Fruit fly (Drosophila melanogaster): ENCODE results near the gene Cpr76Ba.

The Cpr76Ba gene

dm6 chr3L:19496600-19496999 lies 21.5 kb downstream of the Cpr76Ba start (continued):
- TF ChIP-seq Lim3 (GFP tag; IDR thresholded peaks at IDR 0.05): no peak
- no peak for TF ChIP-seq inv (GFP tag; IDR thresholded peaks at IDR 0.05; ENCODE audit: partially characterized antibody)
- no peak for TF ChIP-seq Ada2b (GFP tag; IDR thresholded peaks at IDR 0.05)
- no peak for TF ChIP-seq crp (GFP tag; optimal IDR thresholded peaks at IDR 0.05)
- peak; percentile 27; the same call in 1 of the 2 replicates for TF ChIP-seq CG32532 (GFP tag; IDR thresholded peaks at IDR 0.05)
- no peak for TF ChIP-seq gcm2 (GFP tag; optimal IDR thresholded peaks at IDR 0.05)
- TF ChIP-seq CG13123 (GFP tag; optimal IDR thresholded peaks at IDR 0.05): no peak
- TF ChIP-seq CG13894 (tag; optimal IDR thresholded peaks at IDR 0.05): peak; percentile 54
- TF ChIP-seq E2f1 (GFP tag; IDR thresholded peaks at IDR 0.05): no peak
- peak; percentile 8 for TF ChIP-seq Hmr (GFP tag; optimal IDR thresholded peaks at IDR 0.05)
- no peak for TF ChIP-seq klu (GFP tag; IDR thresholded peaks at IDR 0.05)
- TF ChIP-seq tin (GFP tag; optimal IDR thresholded peaks at IDR 0.05): no peak
- no peak for TF ChIP-seq CG15073 (GFP tag; optimal IDR thresholded peaks at IDR 0.05)
- TF ChIP-seq ro (GFP tag; IDR thresholded peaks at IDR 0.05): no peak
- no peak for TF ChIP-seq en (GFP tag; optimal IDR thresholded peaks at IDR 0.05)
- TF ChIP-seq Deaf1 (tag; optimal IDR thresholded peaks at IDR 0.05): peak; percentile 52
- TF ChIP-seq CG33557 (GFP tag; optimal IDR thresholded peaks at IDR 0.05): no peak
- no peak for TF ChIP-seq CG10321 (GFP tag; IDR thresholded peaks at IDR 0.05)
- TF ChIP-seq CG10543 (GFP tag; optimal IDR thresholded peaks at IDR 0.05): peak; percentile 3
- TF ChIP-seq Dip3 (GFP tag; optimal IDR thresholded peaks at IDR 0.05): no peak
- no peak for TF ChIP-seq CG3163 (GFP tag; optimal IDR thresholded peaks at IDR 0.05)
- TF ChIP-seq mam (GFP tag; optimal IDR thresholded peaks at IDR 0.05): no peak
- no peak for TF ChIP-seq nerfin-2 (GFP tag; IDR thresholded peaks at IDR 0.05; ENCODE audit: partially characterized antibody)
- TF ChIP-seq CG5180 (GFP tag; optimal IDR thresholded peaks at IDR 0.05): no peak
- TF ChIP-seq Gug (GFP tag; IDR thresholded peaks at IDR 0.05): no peak
- TF ChIP-seq CG11093 (GFP tag; IDR thresholded peaks at IDR 0.05): no peak
- no peak for TF ChIP-seq pb (GFP tag; optimal IDR thresholded peaks at IDR 0.05)
- TF ChIP-seq CG8944 (GFP tag; optimal IDR thresholded peaks at IDR 0.05): no peak
- TF ChIP-seq CG17568 (GFP tag; optimal IDR thresholded peaks at IDR 0.05): no peak
- no peak for TF ChIP-seq ara (GFP tag; IDR thresholded peaks at IDR 0.05)
- TF ChIP-seq peb (GFP tag; IDR thresholded peaks at IDR 0.05): no peak
- TF ChIP-seq Fer1 (GFP tag; optimal IDR thresholded peaks at IDR 0.05): no peak
- TF ChIP-seq pum (GFP tag; optimal IDR thresholded peaks at IDR 0.05): no peak
- no peak for TF ChIP-seq lov (optimal IDR thresholded peaks at IDR 0.05)
- TF ChIP-seq lov (GFP tag; IDR thresholded peaks at IDR 0.05): no peak
- TF ChIP-seq dm (GFP tag; optimal IDR thresholded peaks at IDR 0.05): no peak
- TF ChIP-seq sug (tag; optimal IDR thresholded peaks at IDR 0.05): no peak
- TF ChIP-seq zf30C (GFP tag; optimal IDR thresholded peaks at IDR 0.05): no peak
- no peak for TF ChIP-seq CG10267 (tag; optimal IDR thresholded peaks at IDR 0.05)
- no peak for TF ChIP-seq CG10147 (GFP tag; optimal IDR thresholded peaks at IDR 0.05)

DNA sequence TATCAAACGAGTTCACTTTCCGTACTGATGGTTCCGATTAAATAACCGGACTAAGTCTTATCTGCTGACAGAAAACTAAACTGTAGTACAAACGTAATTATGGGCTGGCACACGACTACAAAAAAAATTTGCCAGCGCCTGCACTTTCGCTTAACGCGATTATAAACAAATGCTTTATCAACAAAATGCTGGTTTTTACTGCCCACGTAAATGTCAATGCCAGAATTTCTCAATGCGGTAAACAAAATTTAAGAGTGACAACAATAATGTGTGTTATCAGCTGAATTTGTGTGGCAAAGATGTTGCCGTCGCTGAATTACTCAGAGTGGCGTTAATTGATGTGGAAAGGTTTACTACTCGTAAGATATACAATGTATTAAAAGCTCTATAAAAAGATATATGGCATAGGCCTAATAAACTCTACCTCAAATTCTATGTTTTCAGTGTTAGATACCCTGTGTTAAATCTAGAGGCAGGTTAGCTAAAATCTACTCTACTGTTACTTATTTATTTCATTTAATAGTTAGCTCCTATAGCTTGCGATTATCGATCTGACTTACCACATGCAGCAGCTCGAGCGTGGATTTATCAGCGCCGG lies 22.0 kb downstream of the Cpr76Ba start:
- TF ChIP-seq Hr51 (GFP tag; optimal IDR thresholded peaks at IDR 0.05) (no peak), crc (GFP tag; optimal IDR thresholded peaks at IDR 0.05) (no peak), CoRest (tag; optimal IDR thresholded peaks at IDR 0.05) (peak; percentile 8), CG31365 (tag; optimal IDR thresholded peaks at IDR 0.05) (peak; percentile 0), CG2202 (tag; optimal IDR thresholded peaks at IDR 0.05) (no peak), Dfd (GFP tag; optimal IDR thresholded peaks at IDR 0.05) (no peak), Mrtf (GFP tag; IDR thresholded peaks at IDR 0.05) (no peak), lab (GFP tag; optimal IDR thresholded peaks at IDR 0.05) (peak; percentile 21), CG18599 (GFP tag; optimal IDR thresholded peaks at IDR 0.05) (peak; percentile 10), Optix (GFP tag; IDR thresholded peaks at IDR 0.05) (no peak), CG5953 (GFP tag; IDR thresholded peaks at IDR 0.05) (no peak), Sin3A (optimal IDR thresholded peaks at IDR 0.05) (no peak), sna (GFP tag; IDR thresholded peaks at IDR 0.05; ENCODE audit: partially characterized antibody) (no peak), CG43689 (GFP tag; IDR thresholded peaks at IDR 0.05) (no peak), CG17568 (GFP tag; optimal IDR thresholded peaks at IDR 0.05) (peak; percentile 15)

Measured in whole organism, embryonic.